Worm (Caenorhabditis elegans) whole organism, midembryonic: ENCODE measurements around the gene F19H8.2.

Experiments
- T22C8.4 ChIP-seq: fragments of 200-800 bp; sonication (Bioruptor generic); IDR thresholded peaks from 2 replicates; pipeline ENCODE4 v1.3.6; 2022; ENCODE audit warnings: missing genetic modification characterization, missing compliant biosample characterization
- cog-1 ChIP-seq: sonication (generic microtip); optimal IDR thresholded peaks from 2 replicates; lab custom pipeline; 2016; ENCODE audit warnings: missing genetic modification characterization, missing compliant biosample characterization
- flt-1 ChIP-seq: fragments of 200-800 bp; sonication (Bioruptor generic); IDR thresholded peaks from 2 replicates; pipeline ENCODE4 v1.3.6; 2022; ENCODE audit warnings: missing genetic modification characterization, missing compliant biosample characterization
- klf-2 ChIP-seq: fragments of 200-800 bp; sonication (Bioruptor generic); conservative IDR thresholded peaks from 2 replicates; pipeline ENCODE4 v1.3.6; 2022; ENCODE audit warnings: missing genetic modification reagents, missing genetic modification characterization, missing compliant biosample characterization
- med-1 ChIP-seq: sonication (generic microtip); optimal IDR thresholded peaks from 2 replicates; lab custom pipeline; 2017; ENCODE audit warnings: missing genetic modification characterization, mild to moderate bottlenecking, missing compliant biosample characterization, antibody characterized with exemption, missing genetic modification reagents; ENCODE audit not compliant: insufficient read depth
- ref-1 ChIP-seq: fragments of 200-800 bp; sonication (Bioruptor generic); conservative IDR thresholded peaks from 2 replicates; pipeline ENCODE4 v1.3.6; 2022; ENCODE audit warnings: missing genetic modification reagents, missing genetic modification characterization, missing compliant biosample characterization
- tab-1 ChIP-seq: fragments of 200-800 bp; sonication (Bioruptor generic); IDR thresholded peaks from 2 replicates; pipeline ENCODE4 v1.3.6; 2022; ENCODE audit warnings: missing genetic modification characterization, missing compliant biosample characterization
- ztf-23 ChIP-seq: fragments of 200-800 bp; sonication (Bioruptor generic); IDR thresholded peaks from 2 replicates; pipeline ENCODE4 v1.3.6; 2022; ENCODE audit warnings: missing genetic modification reagents, missing genetic modification characterization, missing compliant biosample characterization
- ztf-29 ChIP-seq: fragments of 200-800 bp; sonication (Bioruptor generic); IDR thresholded peaks from 2 replicates; pipeline ENCODE4 v1.3.6; 2022; ENCODE audit warnings: missing genetic modification reagents, missing genetic modification characterization, missing compliant biosample characterization

ce11 chrII:14576429-14576828, 29.2 kb downstream of the F19H8.2 start, which contains the start of gene C01G12.13:
- TF ChIP-seq tab-1 (GFP tag; lab: Robert Waterston, UW) = no peak
- TF ChIP-seq cog-1 = no peak
- no peak for TF ChIP-seq ref-1 (GFP tag; lab: Robert Waterston, UW)
- no peak for TF ChIP-seq ztf-29 (GFP tag; lab: Robert Waterston, UW)
- TF ChIP-seq klf-2 (GFP tag; lab: Robert Waterston, UW) = no peak
- no peak for TF ChIP-seq med-1 (GFP tag; lab: Kevin White, UChicago)
- TF ChIP-seq ztf-23 (GFP tag; lab: Robert Waterston, UW) = no peak
- no peak for TF ChIP-seq flt-1
- TF ChIP-seq T22C8.4 (GFP tag; lab: Robert Waterston, UW) = no peak
